Fruit fly (Drosophila melanogaster): Measurements from ENCODE around the gene Dtd.

The Dtd gene

dm6 chr3R:11435537-11436234 is 5.8 kb downstream of the Dtd start, which contains the start of the genes Exd2 and CG5281:
Exd2 (minus strand) TSS chr3R:11435703.
CG5281 (plus strand) TSS chr3R:11435850.
- TF ChIP-seq CG10631 (GFP tag; optimal IDR thresholded peaks at IDR 0.05) (no peak), pdm3 (GFP tag; optimal IDR thresholded peaks at IDR 0.05) (no peak), CG3919 (GFP tag; optimal IDR thresholded peaks at IDR 0.05) (no peak), CG31627 (GFP tag; optimal IDR thresholded peaks at IDR 0.05) (peak; percentile 55), lz (GFP tag; optimal IDR thresholded peaks at IDR 0.05) (peak; percentile 32), cyc (GFP tag; optimal IDR thresholded peaks at IDR 0.05) (peak; percentile 21), OdsH (GFP tag; optimal IDR thresholded peaks at IDR 0.05) (no peak), CG6276 (GFP tag; optimal IDR thresholded peaks at IDR 0.05) (no peak), spab (GFP tag; optimal IDR thresholded peaks at IDR 0.05) (no peak), CG6163 (GFP tag; IDR thresholded peaks at IDR 0.05) (0 out of 3 replicates have a peak, but pooled peaks have one; percentile 11), Gug (GFP tag; IDR thresholded peaks at IDR 0.05) (no peak), CG7368 (GFP tag; optimal IDR thresholded peaks at IDR 0.05) (no peak), CG3032 (tag; optimal IDR thresholded peaks at IDR 0.05) (peak; percentile 20), fkh (GFP tag; optimal IDR thresholded peaks at IDR 0.05) (no peak), CG8632 (GFP tag; optimal IDR thresholded peaks at IDR 0.05) (no peak), CG6792 (GFP tag; optimal IDR thresholded peaks at IDR 0.05) (no peak), Blimp-1 (GFP tag; optimal IDR thresholded peaks at IDR 0.05) (no peak), fd59A (GFP tag; optimal IDR thresholded peaks at IDR 0.05) (no peak), Sox102F (GFP tag; optimal IDR thresholded peaks at IDR 0.05) (no peak), Sox14 (GFP tag; optimal IDR thresholded peaks at IDR 0.05) (peak; percentile 89), CG8319 (GFP tag; optimal IDR thresholded peaks at IDR 0.05) (no peak), salr (GFP tag; optimal IDR thresholded peaks at IDR 0.05) (no peak), Lpt (GFP tag; optimal IDR thresholded peaks at IDR 0.05) (no peak), Hr38 (GFP tag; optimal IDR thresholded peaks at IDR 0.05) (no peak), esn (GFP tag; optimal IDR thresholded peaks at IDR 0.05) (peak; percentile 62), CG16779 (tag; optimal IDR thresholded peaks at IDR 0.05) (no peak), CG1621 (tag; optimal IDR thresholded peaks at IDR 0.05) (peak; percentile 91), CG15336 (GFP tag; IDR thresholded peaks at IDR 0.05) (no peak), Smox (GFP tag; optimal IDR thresholded peaks at IDR 0.05) (no peak), topi (GFP tag; optimal IDR thresholded peaks at IDR 0.05) (no peak), dac (GFP tag; optimal IDR thresholded peaks at IDR 0.05) (no peak), acj6 (GFP tag; optimal IDR thresholded peaks at IDR 0.05) (no peak)

dm6 chr3R:11437528-11437927 is 7.7 kb downstream of the Dtd start, which contains the start of gene CG17230:
CG17230 (plus strand) TSS chr3R:11437785.
- TF ChIP-seq Lpt (GFP tag; optimal IDR thresholded peaks at IDR 0.05) (no peak), fkh (GFP tag; optimal IDR thresholded peaks at IDR 0.05) (peak; percentile 98), dsx (GFP tag; optimal IDR thresholded peaks at IDR 0.05; ENCODE audit: poor library complexity, severe bottlenecking) (no peak)

dm6 chr3R:11441038-11441437 is 11.2 kb downstream of the Dtd start:
- TF ChIP-seq CG34406 (GFP tag; optimal IDR thresholded peaks at IDR 0.05) (no peak), CG4318 (GFP tag; optimal IDR thresholded peaks at IDR 0.05) (no peak), spab (GFP tag; optimal IDR thresholded peaks at IDR 0.05) (no peak), salr (GFP tag; optimal IDR thresholded peaks at IDR 0.05) (no peak), CG8319 (GFP tag; optimal IDR thresholded peaks at IDR 0.05) (no peak), fkh (GFP tag; optimal IDR thresholded peaks at IDR 0.05) (no peak), esn (GFP tag; optimal IDR thresholded peaks at IDR 0.05) (no peak)

dm6 chr3R:11449688-11450087 is 19.8 kb downstream of the Dtd start:
- TF ChIP-seq CG6808 (GFP tag; optimal IDR thresholded peaks at IDR 0.05) (peak; percentile 22), eg (GFP tag; IDR thresholded peaks at IDR 0.05) (peak; percentile 36; the same call in 1 of the 3 replicates), Met (GFP tag; optimal IDR thresholded peaks at IDR 0.05) (no peak), Sox102F (GFP tag; optimal IDR thresholded peaks at IDR 0.05) (peak; percentile 23), vri (GFP tag; optimal IDR thresholded peaks at IDR 0.05) (peak; percentile 0), Blimp-1 (GFP tag; optimal IDR thresholded peaks at IDR 0.05) (peak; percentile 71), spab (GFP tag; optimal IDR thresholded peaks at IDR 0.05) (peak; percentile 17), net (GFP tag; optimal IDR thresholded peaks at IDR 0.05) (no peak), CG6854 (GFP tag; optimal IDR thresholded peaks at IDR 0.05) (peak; percentile 52), CG16779 (tag; optimal IDR thresholded peaks at IDR 0.05) (no peak), ss (GFP tag; optimal IDR thresholded peaks at IDR 0.05) (peak in 1 of 2 experiments; percentile 58), CG6163 (GFP tag; IDR thresholded peaks at IDR 0.05) (0 out of 3 replicates have a peak, but pooled peaks have one; percentile 9), CG9139 (GFP tag; optimal IDR thresholded peaks at IDR 0.05) (peak; percentile 54), svp (GFP tag) (no peak)
